Fruit fly (Drosophila melanogaster) whole organism, embryonic: ENCODE measurements around the gene CG14883.

Experiments
- BEAF-32 ChIP-seq: fragments of 200-800 bp; sonication (Bioruptor generic); optimal IDR thresholded peaks from 3 replicates; lab custom pipeline; 2017; ENCODE audit warnings: missing biosample characterization, missing genetic modification characterization, mild to moderate bottlenecking, moderate library complexity, missing genetic modification reagents
- CG1792 ChIP-seq: fragments of 200-800 bp; sonication (Bioruptor generic); optimal IDR thresholded peaks from 2 replicates; lab custom pipeline; 2016; ENCODE audit warnings: missing biosample characterization, missing genetic modification characterization
- CG18764 ChIP-seq: fragments of 200-800 bp; sonication (Bioruptor generic); optimal IDR thresholded peaks from 3 replicates; lab custom pipeline; 2016; ENCODE audit warnings: missing biosample characterization, missing genetic modification characterization

DNA sequence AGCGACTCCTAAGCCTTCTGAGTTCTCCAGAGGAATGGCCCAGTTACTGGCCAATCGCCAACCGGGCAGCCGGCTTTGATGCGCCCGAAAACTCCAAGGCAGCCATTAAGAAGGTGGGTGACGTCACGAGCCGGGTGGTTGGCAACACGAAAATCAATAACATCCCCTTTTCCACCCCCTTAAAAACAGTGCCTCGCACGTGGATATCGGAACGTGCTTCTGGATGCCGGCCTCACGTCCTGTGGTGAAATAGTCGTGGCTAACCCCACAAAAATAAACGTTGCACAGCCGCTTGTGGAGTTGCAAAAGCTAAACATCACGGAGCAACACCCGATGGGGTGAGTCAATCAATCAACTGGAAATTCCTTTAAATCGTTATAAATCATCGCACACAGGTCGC lies 755 bp downstream of the CG14883 start:
- TF ChIP-seq CG1792 (no peak), BEAF-32 (GFP tag; lab: Kevin White, UChicago) (no peak), CG18764 (GFP tag; lab: Kevin White, UChicago) (no peak)
